Fruit fly (Drosophila melanogaster) whole organism, embryonic: ENCODE results near the gene iav.

ENCODE experiments used
- Awh ChIP-seq: fragments of 200-800 bp; sonication (Bioruptor generic); IDR thresholded peaks from 2 replicates; pipeline ENCODE4, ENCODE4 v1.3.6; 2022; ENCODE audit warnings: missing biosample characterization, missing genetic modification characterization
- B-H1 ChIP-seq: fragments of 200-800 bp; sonication (Bioruptor generic); IDR thresholded peaks from 3 replicates; pipeline ENCODE4 v1.3.6; 2022; ENCODE audit warnings: missing biosample characterization, missing genetic modification characterization
- Bteb2 ChIP-seq: fragments of 200-800 bp; sonication (Bioruptor generic); optimal IDR thresholded peaks from 2 replicates; lab custom pipeline; 2016; ENCODE audit warnings: missing biosample characterization, missing genetic modification characterization
- CG10321 ChIP-seq: fragments of 200-800 bp; sonication (Bioruptor generic); IDR thresholded peaks from 2 replicates; pipeline ENCODE4 v1.3.6; 2022; ENCODE audit warnings: missing biosample characterization, missing genetic modification characterization
- CG10431 ChIP-seq: fragments of 200-800 bp; sonication (Bioruptor generic); optimal IDR thresholded peaks from 3 replicates; lab custom pipeline; 2018; ENCODE audit warnings: missing biosample characterization, mild to moderate bottlenecking, missing genetic modification characterization
- CG10543 ChIP-seq: fragments of 200-800 bp; sonication (Bioruptor generic); optimal IDR thresholded peaks from 3 replicates; lab custom pipeline; 2017; ENCODE audit warnings: missing biosample characterization, mild to moderate bottlenecking, missing genetic modification characterization, moderate library complexity
- CG10979 ChIP-seq: fragments of 200-800 bp; sonication (Bioruptor generic); optimal IDR thresholded peaks from 2 replicates; lab custom pipeline; 2018; ENCODE audit warnings: missing biosample characterization, mild to moderate bottlenecking, missing genetic modification characterization, moderate library complexity
- CG11456 ChIP-seq: fragments of 200-800 bp; sonication (Bioruptor generic); IDR thresholded peaks from 3 replicates; pipeline ENCODE4 v1.3.6; 2022; ENCODE audit warnings: missing biosample characterization, missing genetic modification characterization
- CG12299 ChIP-seq: fragments of 200-800 bp; sonication (Bioruptor generic); optimal IDR thresholded peaks from 2 replicates; lab custom pipeline; 2018; ENCODE audit warnings: missing biosample characterization, mild to moderate bottlenecking, missing genetic modification characterization
- CG13624 ChIP-seq: fragments of 200-800 bp; sonication (Bioruptor generic); optimal IDR thresholded peaks from 2 replicates; lab custom pipeline; 2016; ENCODE audit warnings: missing biosample characterization, missing genetic modification characterization
- CG14667 ChIP-seq: fragments of 200-800 bp; sonication (Bioruptor generic); IDR thresholded peaks from 2 replicates; pipeline ENCODE4 v1.3.6; 2022; ENCODE audit warnings: missing biosample characterization, missing genetic modification characterization
- CG16815 ChIP-seq: fragments of 200-800 bp; sonication (Bioruptor generic); optimal IDR thresholded peaks from 3 replicates; lab custom pipeline; 2017; ENCODE audit warnings: missing biosample characterization, mild to moderate bottlenecking, missing genetic modification characterization
- CG17359 ChIP-seq: fragments of 200-800 bp; sonication (Bioruptor generic); optimal IDR thresholded peaks from 3 replicates; lab custom pipeline; 2018; ENCODE audit warnings: missing biosample characterization, mild to moderate bottlenecking, missing genetic modification characterization, moderate library complexity
- CG1792 ChIP-seq: fragments of 200-800 bp; sonication (Bioruptor generic); optimal IDR thresholded peaks from 2 replicates; lab custom pipeline; 2016; ENCODE audit warnings: missing biosample characterization, missing genetic modification characterization
- CG18599 ChIP-seq: fragments of 200-800 bp; sonication (Bioruptor generic); optimal IDR thresholded peaks from 3 replicates; lab custom pipeline; 2017; ENCODE audit warnings: missing biosample characterization, missing genetic modification characterization, mild to moderate bottlenecking, moderate library complexity, missing genetic modification reagents
- CG33557 ChIP-seq: fragments of 200-800 bp; sonication (Bioruptor generic); optimal IDR thresholded peaks from 2 replicates; lab custom pipeline; 2019; ENCODE audit warnings: missing biosample characterization, mild to moderate bottlenecking, missing genetic modification characterization, moderate library complexity
- CG4282 ChIP-seq: fragments of 200-800 bp; sonication (Bioruptor generic); optimal IDR thresholded peaks from 2 replicates; lab custom pipeline; 2016; ENCODE audit warnings: missing biosample characterization, missing genetic modification characterization
- CG4854 ChIP-seq: fragments of 200-800 bp; sonication (Bioruptor generic); optimal IDR thresholded peaks from 2 replicates; lab custom pipeline; 2016; ENCODE audit warnings: missing biosample characterization, missing genetic modification characterization, inconsistent platforms
- CG6854 ChIP-seq: fragments of 200-800 bp; sonication (Bioruptor generic); optimal IDR thresholded peaks from 3 replicates; lab custom pipeline; 2017; ENCODE audit warnings: missing biosample characterization, mild to moderate bottlenecking, missing genetic modification characterization
- CG8359 ChIP-seq: fragments of 200-800 bp; sonication (Bioruptor generic); optimal IDR thresholded peaks from 2 replicates; lab custom pipeline; 2017; ENCODE audit warnings: missing biosample characterization, mild to moderate bottlenecking, missing genetic modification characterization, borderline replicate concordance
- CkIIα-i1 ChIP-seq: fragments of 200-800 bp; sonication (Bioruptor generic); IDR thresholded peaks from 2 replicates; pipeline ENCODE4 v1.3.6; 2022; ENCODE audit warnings: missing biosample characterization, missing genetic modification characterization
- CoRest ChIP-seq: fragments of 200-800 bp; sonication (Bioruptor generic); optimal IDR thresholded peaks from 3 replicates; lab custom pipeline; 2018; ENCODE audit warnings: missing biosample characterization, mild to moderate bottlenecking, missing genetic modification characterization, moderate library complexity
- Doc3 ChIP-seq: fragments of 200-800 bp; sonication (Bioruptor generic); IDR thresholded peaks from 3 replicates; pipeline ENCODE4 v1.3.6; 2022; ENCODE audit warnings: missing biosample characterization, missing genetic modification characterization; ENCODE audit not compliant: partially characterized antibody
- E2f1 ChIP-seq: fragments of 200-800 bp; sonication (Bioruptor generic); IDR thresholded peaks from 2 replicates; pipeline ENCODE4 v1.3.6; 2022; ENCODE audit warnings: missing biosample characterization, missing genetic modification characterization
- Ets65A ChIP-seq: fragments of 200-800 bp; sonication (Bioruptor generic); peaks from one replicate; lab custom pipeline; 2016; ENCODE audit warnings: missing biosample characterization, missing genetic modification characterization
- Fer3 ChIP-seq: fragments of 200-800 bp; sonication (Bioruptor generic); optimal IDR thresholded peaks from 2 replicates; lab custom pipeline; 2018; ENCODE audit warnings: missing biosample characterization, mild to moderate bottlenecking, missing genetic modification characterization, moderate library complexity
- Gug ChIP-seq: fragments of 200-800 bp; sonication (Bioruptor generic); IDR thresholded peaks from 4 replicates; pipeline ENCODE4 v1.3.6; 2022; ENCODE audit warnings: missing biosample characterization, missing genetic modification characterization
- HLH3B ChIP-seq: fragments of 200-800 bp; sonication (Bioruptor generic); IDR thresholded peaks from 2 replicates; pipeline ENCODE4 v1.3.6; 2022; ENCODE audit warnings: missing biosample characterization, missing genetic modification characterization
- Hmr ChIP-seq: fragments of 200-800 bp; sonication (Bioruptor generic); optimal IDR thresholded peaks from 3 replicates; lab custom pipeline; 2017; ENCODE audit warnings: mild to moderate bottlenecking, missing biosample characterization, missing genetic modification reagents, missing genetic modification characterization
- Med ChIP-seq: fragments of 200-800 bp; sonication (Bioruptor generic); peaks from one replicate; lab custom pipeline; 2016; ENCODE audit warnings: missing biosample characterization, missing genetic modification characterization, mild to moderate bottlenecking, inconsistent platforms, moderate library complexity
- NC2α ChIP-seq: fragments of 200-800 bp; sonication (Bioruptor generic); optimal IDR thresholded peaks from 2 replicates; lab custom pipeline; 2016; ENCODE audit warnings: missing biosample characterization, missing genetic modification characterization
- Nf-YB ChIP-seq: fragments of 200-800 bp; sonication (Bioruptor generic); optimal IDR thresholded peaks from 3 replicates; lab custom pipeline; 2019; ENCODE audit warnings: missing biosample characterization, mild to moderate bottlenecking, missing genetic modification characterization, moderate library complexity
- Rfx ChIP-seq: fragments of 200-800 bp; sonication (Bioruptor generic); IDR thresholded peaks from 2 replicates; pipeline ENCODE4 v1.3.6; 2022; ENCODE audit warnings: missing biosample characterization, missing genetic modification characterization
- Tbp ChIP-seq: fragments of >200 bp; optimal IDR thresholded peaks from 2 replicates; lab custom pipeline; 2018; ENCODE audit warnings: missing biosample characterization, missing genetic modification characterization
- ara ChIP-seq: fragments of 200-800 bp; sonication (Bioruptor generic); IDR thresholded peaks from 2 replicates; pipeline ENCODE4 v1.3.6; 2022; ENCODE audit warnings: missing biosample characterization, missing genetic modification characterization
- bab2 ChIP-seq: fragments of 200-800 bp; sonication (Bioruptor generic); optimal IDR thresholded peaks from 2 replicates; lab custom pipeline; 2016; ENCODE audit warnings: missing biosample characterization, missing genetic modification characterization
- br ChIP-seq: fragments of >200 bp; optimal IDR thresholded peaks from 2 replicates; lab custom pipeline; 2017
- cad ChIP-seq: fragments of >200 bp; optimal IDR thresholded peaks from 2 replicates; lab custom pipeline; 2017; ENCODE audit warnings: missing biosample characterization, missing genetic modification characterization
- caup ChIP-seq: fragments of 200-800 bp; sonication (Bioruptor generic); optimal IDR thresholded peaks from 3 replicates; lab custom pipeline; 2017; ENCODE audit warnings: missing biosample characterization, mild to moderate bottlenecking, missing genetic modification characterization, moderate library complexity; ENCODE audit not compliant: severe bottlenecking
- dysf ChIP-seq: fragments of 200-800 bp; sonication (Bioruptor generic); IDR thresholded peaks from 3 replicates; pipeline ENCODE4 v1.3.6; 2022; ENCODE audit warnings: missing biosample characterization, missing genetic modification characterization
- insv ChIP-seq, 2 experiments: fragments of 200-800 bp; sonication (Bioruptor generic); optimal IDR thresholded peaks; 3 replicates each; lab custom pipeline; 2016 to 2018; ENCODE audit warnings: missing biosample characterization in 2 of 2, missing genetic modification characterization in 2 of 2
- mld ChIP-seq: fragments of 200-800 bp; sonication (Bioruptor generic); IDR thresholded peaks from 3 replicates; pipeline ENCODE4 v1.3.6; 2022; ENCODE audit warnings: missing biosample characterization, missing genetic modification characterization; ENCODE audit not compliant: partially characterized antibody
- schlank ChIP-seq: fragments of 200-800 bp; sonication (Bioruptor generic); optimal IDR thresholded peaks from 2 replicates; lab custom pipeline; 2018; ENCODE audit warnings: missing biosample characterization, mild to moderate bottlenecking, missing genetic modification characterization
- stwl ChIP-seq: fragments of 200-800 bp; sonication (Bioruptor generic); optimal IDR thresholded peaks from 3 replicates; lab custom pipeline; 2018; ENCODE audit warnings: missing biosample characterization, mild to moderate bottlenecking, missing genetic modification characterization, moderate library complexity
- tin ChIP-seq: fragments of 200-800 bp; sonication (Bioruptor generic); optimal IDR thresholded peaks from 3 replicates; lab custom pipeline; 2016; ENCODE audit warnings: missing biosample characterization, missing genetic modification characterization
- unc-4 ChIP-seq: fragments of 200-800 bp; sonication (Bioruptor generic); IDR thresholded peaks from 2 replicates; pipeline ENCODE4 v1.3.6; 2022; ENCODE audit warnings: missing biosample characterization, missing genetic modification characterization; ENCODE audit not compliant: partially characterized antibody
- vvl ChIP-seq: fragments of 200-800 bp; sonication (Bioruptor generic); IDR thresholded peaks from 2 replicates; pipeline ENCODE4 v1.3.6; 2022; ENCODE audit warnings: missing biosample characterization, missing genetic modification characterization
- yki ChIP-seq: fragments of >200 bp; optimal IDR thresholded peaks from 3 replicates; lab custom pipeline; 2018
- zfh1 ChIP-seq: fragments of 200-800 bp; sonication (Bioruptor generic); IDR thresholded peaks from 3 replicates; pipeline ENCODE4 v1.3.6; 2022; ENCODE audit warnings: missing biosample characterization, missing genetic modification characterization

Gene iav

dm6 chrX:6855366-6856200 lies 41.8 kb downstream of the iav start (continued):
- TF ChIP-seq insv (GFP tag; optimal IDR thresholded peaks at IDR 0.05; lab: Kevin White, UChicago) = peak in 1 of 2 experiments; percentile 26
- TF ChIP-seq vvl (GFP tag; lab: Robert Waterston, UW) = peak; percentile 67; the same call in 1 of the 2 replicates
- TF ChIP-seq Rfx (GFP tag; lab: Robert Waterston, UW) = peak; percentile 26; the same call in 1 of the 2 replicates
- peak; percentile 78 for TF ChIP-seq CG17359 (tag; lab: Kevin White, UChicago)
- peak; percentile 67 for TF ChIP-seq CG6854 (GFP tag; lab: Kevin White, UChicago)
- TF ChIP-seq CG10431 = peak; percentile 76
- TF ChIP-seq cad (GFP tag; lab: Kevin White, UChicago) = no peak
- peak; percentile 56 for TF ChIP-seq B-H1 (GFP tag; lab: Robert Waterston, UW)
- peak; percentile 73 for TF ChIP-seq NC2α (GFP tag; lab: Kevin White, UChicago)
- peak; percentile 67 for TF ChIP-seq tin (GFP tag; lab: Kevin White, UChicago)
- 0 out of 2 replicates have a peak, but pooled peaks have one; percentile 13 for TF ChIP-seq Awh (GFP tag; lab: Robert Waterston, UW)
- peak; percentile 25 for TF ChIP-seq CG1792 (GFP tag; lab: Kevin White, UChicago)
- peak; percentile 88 for TF ChIP-seq dysf (GFP tag; lab: Robert Waterston, UW)
- TF ChIP-seq schlank = peak; percentile 7
- TF ChIP-seq Ets65A (GFP tag; lab: Kevin White, UChicago) = peak; percentile 97
- peak; percentile 74 for TF ChIP-seq HLH3B
- no peak for TF ChIP-seq CkIIα-i1
- TF ChIP-seq CG16815 (GFP tag; lab: Kevin White, UChicago) = peak; percentile 79
- TF ChIP-seq Doc3 (GFP tag; lab: Robert Waterston, UW) = no peak
- peak; percentile 78 for TF ChIP-seq bab2 (GFP tag; lab: Kevin White, UChicago)
- TF ChIP-seq Nf-YB (GFP tag; lab: Kevin White, UChicago) = peak; percentile 81
- peak; percentile 97 for TF ChIP-seq CoRest (tag; lab: Kevin White, UChicago)
- peak; percentile 81 for TF ChIP-seq CG8359 (GFP tag; lab: Kevin White, UChicago)
- peak; percentile 81 for TF ChIP-seq CG10543 (GFP tag; lab: Kevin White, UChicago)
- no peak for TF ChIP-seq yki (lab: Kevin White, UChicago)
- TF ChIP-seq CG12299 (tag; lab: Kevin White, UChicago) = peak; percentile 88
- peak; percentile 74 for TF ChIP-seq Fer3 (tag; lab: Kevin White, UChicago)
- TF ChIP-seq Hmr (GFP tag; lab: Kevin White, UChicago) = peak; percentile 91
- peak; percentile 85 for TF ChIP-seq CG10979 (tag; lab: Kevin White, UChicago)
- TF ChIP-seq stwl (tag; lab: Kevin White, UChicago) = no peak
- TF ChIP-seq zfh1 = peak; percentile 51; the same call in 2 of the 3 replicates
- peak; percentile 42; the same call in 2 of the 4 replicates for TF ChIP-seq Gug (GFP tag; lab: Robert Waterston, UW)
- peak; percentile 41 for TF ChIP-seq caup (GFP tag; lab: Kevin White, UChicago)
- peak; percentile 96 for TF ChIP-seq Med (GFP tag; lab: Kevin White, UChicago)
- peak; percentile 80 for TF ChIP-seq CG33557 (GFP tag; lab: Kevin White, UChicago)
- TF ChIP-seq CG4282 (GFP tag; lab: Kevin White, UChicago) = peak; percentile 8
- TF ChIP-seq CG10321 (GFP tag; lab: Robert Waterston, UW) = peak; percentile 75; the same call in 1 of the 2 replicates
- peak; percentile 61 for TF ChIP-seq CG13624 (GFP tag; lab: Kevin White, UChicago)
- TF ChIP-seq mld (GFP tag; lab: Robert Waterston, UW) = no peak
- peak; percentile 51 for TF ChIP-seq CG14667 (GFP tag; lab: Robert Waterston, UW)
- TF ChIP-seq CG4854 (GFP tag; lab: Kevin White, UChicago) = peak; percentile 36
- 0 out of 3 replicates have a peak, but pooled peaks have one; percentile 55 for TF ChIP-seq CG11456
- TF ChIP-seq ara (GFP tag; lab: Robert Waterston, UW) = peak; percentile 60; the same call in 1 of the 2 replicates
- peak; percentile 50 for TF ChIP-seq CG18599
- no peak for TF ChIP-seq br
- TF ChIP-seq Tbp (GFP tag; lab: Kevin White, UChicago) = no peak
- 0 out of 2 replicates have a peak, but pooled peaks have one; percentile 27 for TF ChIP-seq unc-4 (GFP tag; lab: Robert Waterston, UW)
- TF ChIP-seq Bteb2 (GFP tag; lab: Kevin White, UChicago) = peak; percentile 68
- peak; percentile 52 for TF ChIP-seq E2f1
